Worm (Caenorhabditis elegans): ENCODE measurements around the gene F31E3.12.

- TF ChIP-seq ama-1 (optimal IDR thresholded peaks at IDR 0.05) (peak; percentile 26), tra-4 (tag; optimal IDR thresholded peaks at IDR 0.05) (no peak), aly-1 (tag; optimal IDR thresholded peaks at IDR 0.05) (no peak), tbx-11 (GFP tag; IDR thresholded peaks at IDR 0.05) (no peak), hmg-4 (GFP tag; optimal IDR thresholded peaks at IDR 0.05) (no peak), tbx-37 (GFP tag; conservative IDR thresholded peaks at IDR 0.05) (no peak), ceh-36 (tag; optimal IDR thresholded peaks at IDR 0.05) (no peak), flt-1 (GFP tag; IDR thresholded peaks at IDR 0.05) (no peak)
These were observed 37.3 kb upstream of the F31E3.12 start, which contains the start of gene byn-1 for ce11 chrIII:6931896-6932295.

All from whole organism, early embryonic.